Worm (Caenorhabditis elegans): ENCODE data around the gene pgp-13.

ce11 chrX:12702713-12703112 is 35.8 kb upstream of the pgp-13 start:
- TF ChIP-seq unc-55 (GFP tag; optimal IDR thresholded peaks at IDR 0.05), result no peak
- TF ChIP-seq ama-1 (optimal IDR thresholded peaks at IDR 0.05), result no peak
- no peak for TF ChIP-seq elt-2 (tag; optimal IDR thresholded peaks at IDR 0.05)
- TF ChIP-seq npax-4 (tag; optimal IDR thresholded peaks at IDR 0.05), result no peak
- no peak for TF ChIP-seq ceh-9 (tag; optimal IDR thresholded peaks at IDR 0.05)
- TF ChIP-seq ceh-24 (tag; optimal IDR thresholded peaks at IDR 0.05), result no peak
- no peak for TF ChIP-seq K02D7.2 (tag; optimal IDR thresholded peaks at IDR 0.05)
- no peak for TF ChIP-seq che-1 (tag; optimal IDR thresholded peaks at IDR 0.05)
- TF ChIP-seq C38D4.7 (GFP tag; optimal IDR thresholded peaks at IDR 0.05), result no peak
- no peak for TF ChIP-seq ref-2 (tag; optimal IDR thresholded peaks at IDR 0.05)
- no peak for TF ChIP-seq ceh-22 (tag; optimal IDR thresholded peaks at IDR 0.05)
